Fruit fly (Drosophila melanogaster) S2 (cell line): ENCODE data around the gene Atg2.

Experiments
- CG8478 ChIP-seq: fragments of >200 bp; optimal IDR thresholded peaks from 2 replicates; lab custom pipeline; 2018
- CTCF ChIP-seq, 2 experiments: fragments of >200 bp; optimal IDR thresholded peaks; 2 replicates each; lab custom pipeline; 2018

Gene Atg2

dm6 chr3L:2773968-2774461, at the start of gene Atg2, which contains the start of gene CG12093:
Gene Atg2, plus strand, starts transcription at chr3L:2774338.
Gene CG12093, minus strand, starts transcription at chr3L:2774007.
- no peak for TF ChIP-seq CG8478 (lab: Kevin White, UChicago)
- no peak for TF ChIP-seq CTCF (optimal IDR thresholded peaks at IDR 0.05; lab: Kevin White, UChicago)

dm6 chr3L:2727023-2727422, 47.1 kb upstream of the Atg2 start:
- TF ChIP-seq CG8478 (lab: Kevin White, UChicago), result no peak
- no peak for TF ChIP-seq CTCF (optimal IDR thresholded peaks at IDR 0.05; lab: Kevin White, UChicago)

DNA sequence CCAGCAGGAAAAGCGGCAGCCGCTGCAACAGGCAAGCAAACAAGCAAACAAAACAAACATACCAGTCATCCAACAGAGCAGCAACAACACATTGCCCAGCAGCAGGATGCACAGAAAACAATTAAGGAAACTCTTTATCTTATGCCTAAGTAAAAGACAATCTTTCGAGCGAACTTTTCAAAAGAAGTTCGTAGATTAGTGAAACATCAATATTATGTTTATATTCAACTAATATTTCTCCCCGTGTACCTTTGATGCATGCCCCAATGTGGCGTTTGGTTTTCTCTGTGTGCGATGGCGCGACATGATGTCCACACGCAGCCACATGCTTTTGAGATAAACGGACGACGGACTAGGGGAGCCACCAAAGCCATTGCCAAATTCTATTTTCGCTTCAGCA, 43.2 kb upstream of the Atg2 start:
- TF ChIP-seq CG8478 (lab: Kevin White, UChicago) (no peak), CTCF (optimal IDR thresholded peaks at IDR 0.05; lab: Kevin White, UChicago) (no peak)

DNA sequence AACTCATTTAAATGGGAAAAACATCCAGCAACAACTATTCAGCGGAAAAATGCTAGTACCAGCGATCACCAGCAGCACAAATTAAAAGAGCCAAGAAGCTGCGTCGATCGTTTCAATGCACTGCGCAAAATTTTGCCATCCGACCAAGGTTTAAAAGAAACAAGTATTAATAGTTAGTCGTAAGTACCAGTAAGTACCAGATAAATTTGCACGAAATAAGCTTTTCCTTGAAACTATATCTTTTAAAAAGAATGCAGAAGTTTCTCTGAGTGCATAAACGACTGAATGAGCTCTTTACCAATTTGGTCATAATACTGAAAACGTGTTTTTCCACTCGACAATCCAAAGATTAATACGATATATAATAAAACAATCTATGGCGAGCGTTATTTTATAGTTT, 40.9 kb upstream of the Atg2 start:
- TF ChIP-seq CTCF (optimal IDR thresholded peaks at IDR 0.05; lab: Kevin White, UChicago) (no peak), CG8478 (lab: Kevin White, UChicago) (no peak)

dm6 chr3L:2734363-2735160, 39.6 kb upstream of the Atg2 start:
- TF ChIP-seq CG8478 (lab: Kevin White, UChicago) (no peak), CTCF (optimal IDR thresholded peaks at IDR 0.05; lab: Kevin White, UChicago) (no peak)

DNA sequence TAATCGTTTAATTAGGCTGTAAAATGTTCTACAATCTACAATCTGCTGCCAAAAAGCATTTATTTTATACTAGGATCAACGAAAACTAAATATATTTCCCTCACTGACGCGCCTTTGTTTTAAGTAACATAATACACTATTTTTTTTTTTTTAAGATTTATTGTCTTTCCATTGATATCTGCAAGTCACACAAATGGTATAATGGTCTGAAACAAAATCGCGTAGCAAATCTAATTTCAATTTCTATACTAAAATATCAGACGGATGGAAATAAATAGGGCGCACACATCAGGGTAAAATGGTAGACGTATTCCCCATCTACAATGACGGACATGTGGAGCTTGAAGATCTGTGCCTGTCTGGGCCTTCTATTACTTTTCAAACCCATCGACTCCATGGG, 34.7 kb upstream of the Atg2 start, which contains the start of gene Acp62F:
Acp62F (plus strand) TSS at position 301 of the 400 bp plus-strand sequence.
- TF ChIP-seq CTCF (optimal IDR thresholded peaks at IDR 0.05; lab: Kevin White, UChicago) (no peak), CG8478 (lab: Kevin White, UChicago) (no peak)

DNA sequence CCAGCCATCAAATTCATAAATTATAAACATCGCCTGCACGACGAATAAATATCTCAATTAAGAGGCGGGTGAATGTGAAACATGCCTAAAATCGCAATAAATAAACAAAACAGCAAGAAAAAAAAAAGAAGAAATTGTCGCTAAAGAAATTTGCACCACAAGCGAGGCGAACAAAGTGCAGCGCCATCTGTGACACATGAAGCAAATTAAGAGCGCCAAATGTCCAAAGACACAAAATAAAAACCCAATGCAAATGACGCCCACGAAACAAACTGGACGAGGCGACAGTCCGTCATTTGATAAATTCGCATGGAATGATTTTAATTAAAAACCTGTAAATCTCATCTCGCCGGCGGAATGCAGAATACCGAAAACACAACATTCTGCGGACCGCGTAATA, 30.4 kb upstream of the Atg2 start:
- peak in 1 of 2 experiments; percentile 55 for TF ChIP-seq CTCF (optimal IDR thresholded peaks at IDR 0.05; lab: Kevin White, UChicago)
- TF ChIP-seq CG8478 (lab: Kevin White, UChicago), result no peak

DNA sequence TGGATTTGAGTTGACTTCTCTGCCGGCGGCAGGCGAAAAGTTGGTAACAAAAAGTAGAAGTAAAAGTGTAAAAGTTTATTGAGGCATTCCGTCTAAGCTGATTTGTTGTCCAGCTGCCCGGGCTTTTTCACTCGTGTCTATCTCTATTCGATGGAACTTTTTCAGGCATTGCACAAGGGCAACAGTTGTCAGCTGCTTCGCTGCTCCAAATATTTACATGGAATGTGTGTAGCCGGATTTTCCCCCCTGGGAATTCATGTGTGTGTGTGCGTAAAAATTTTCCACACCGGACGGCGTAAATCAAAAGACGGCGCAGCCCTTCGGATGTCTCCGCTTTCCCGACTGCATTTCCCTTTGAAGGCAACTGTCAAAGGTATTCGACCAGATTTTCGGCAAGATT, 29.2 kb upstream of the Atg2 start:
- TF ChIP-seq CG8478 (lab: Kevin White, UChicago) (no peak), CTCF (optimal IDR thresholded peaks at IDR 0.05; lab: Kevin White, UChicago) (no peak)

dm6 chr3L:2745698-2746410, 28.3 kb upstream of the Atg2 start:
- no peak for TF ChIP-seq CTCF (optimal IDR thresholded peaks at IDR 0.05; lab: Kevin White, UChicago)
- TF ChIP-seq CG8478 (lab: Kevin White, UChicago), result no peak

dm6 chr3L:2748359-2748758, 25.8 kb upstream of the Atg2 start:
- TF ChIP-seq CG8478 (lab: Kevin White, UChicago), result no peak
- TF ChIP-seq CTCF (optimal IDR thresholded peaks at IDR 0.05; lab: Kevin White, UChicago), result no peak

DNA sequence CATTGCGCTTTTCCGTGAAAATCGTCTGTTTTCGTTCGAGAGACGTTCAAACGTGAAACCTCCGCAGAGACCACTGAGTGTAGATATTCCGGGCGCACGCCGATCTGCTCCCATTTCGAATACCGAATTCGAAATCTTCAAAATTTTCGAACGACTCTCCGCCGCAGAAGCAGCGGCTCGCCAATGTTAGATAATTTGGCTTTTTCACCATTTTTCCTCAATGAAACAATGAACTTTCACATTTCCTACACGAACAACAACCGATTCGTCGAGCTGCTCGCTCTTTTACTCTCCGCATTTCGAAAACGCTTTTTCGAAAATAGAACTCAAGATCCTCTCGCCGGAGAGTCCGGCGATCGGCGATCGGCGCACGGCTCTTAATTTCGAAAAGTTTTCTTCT, 12.0 kb upstream of the Atg2 start:
- TF ChIP-seq CTCF (optimal IDR thresholded peaks at IDR 0.05; lab: Kevin White, UChicago) (no peak), CG8478 (lab: Kevin White, UChicago) (no peak)

DNA sequence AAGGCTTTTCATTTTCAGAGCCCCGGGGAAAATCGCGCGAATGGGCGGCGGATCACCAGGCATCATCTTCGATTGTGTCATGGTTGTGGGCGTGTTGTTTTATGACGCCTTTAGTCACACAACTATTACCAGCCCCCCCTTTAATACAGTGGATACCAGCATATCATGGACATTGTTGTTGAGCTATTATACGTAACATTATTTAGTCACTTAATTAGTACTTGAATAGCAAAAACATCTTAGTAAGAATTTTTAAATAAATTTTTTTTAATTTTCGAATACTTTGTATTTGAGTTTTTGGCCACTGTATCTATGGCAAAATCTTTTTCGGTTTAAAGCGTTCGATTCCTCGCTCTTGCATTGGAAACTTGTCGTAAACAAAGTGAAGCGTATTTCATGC, 10.4 kb upstream of the Atg2 start:
- no peak for TF ChIP-seq CTCF (optimal IDR thresholded peaks at IDR 0.05; lab: Kevin White, UChicago)
- no peak for TF ChIP-seq CG8478 (lab: Kevin White, UChicago)

- TF ChIP-seq CTCF (optimal IDR thresholded peaks at IDR 0.05; lab: Kevin White, UChicago) (no peak), CG8478 (lab: Kevin White, UChicago) (no peak)
Measured at dm6 chr3L:2765013-2765738, 9.0 kb upstream of the Atg2 start.

dm6 chr3L:2765794-2766268, 8.3 kb upstream of the Atg2 start:
- TF ChIP-seq CTCF (optimal IDR thresholded peaks at IDR 0.05; lab: Kevin White, UChicago) (no peak), CG8478 (lab: Kevin White, UChicago) (no peak)
